Worm (Caenorhabditis elegans) whole organism, late embryonic: ENCODE results near the gene C45G9.12.

ENCODE experiments used
- C08G9.2 ChIP-seq: sonication (generic microtip); optimal IDR thresholded peaks from 2 replicates; lab custom pipeline; 2016; ENCODE audit warnings: mild to moderate bottlenecking, missing genetic modification characterization, moderate library complexity, missing compliant biosample characterization
- K02D7.2 ChIP-seq: sonication (generic microtip); optimal IDR thresholded peaks from 2 replicates; lab custom pipeline; 2017; ENCODE audit warnings: mild to moderate bottlenecking, missing genetic modification characterization, missing compliant biosample characterization
- Y22D7AL.16 ChIP-seq: sonication (generic microtip); optimal IDR thresholded peaks from 2 replicates; lab custom pipeline; 2016; ENCODE audit warnings: missing genetic modification characterization, missing compliant biosample characterization
- ama-1 ChIP-seq: fragments of 150-350 bp; optimal IDR thresholded peaks from 2 replicates; lab custom pipeline; 2014
- ceh-14 ChIP-seq: sonication (generic microtip); optimal IDR thresholded peaks from 2 replicates; lab custom pipeline; 2016; ENCODE audit warnings: missing genotype, missing genetic modification characterization, missing compliant biosample characterization
- ceh-19 ChIP-seq: fragments of 200-800 bp; sonication (Bioruptor generic); optimal IDR thresholded peaks from 2 replicates; lab custom pipeline; 2018; ENCODE audit warnings: mild to moderate bottlenecking, missing genetic modification characterization, missing compliant biosample characterization
- ceh-2 ChIP-seq: sonication (generic microtip); optimal IDR thresholded peaks from 2 replicates; lab custom pipeline; 2016; ENCODE audit warnings: missing genotype, missing genetic modification characterization, missing compliant biosample characterization
- ceh-22 ChIP-seq: sonication (generic microtip); optimal IDR thresholded peaks from 2 replicates; lab custom pipeline; 2017; ENCODE audit warnings: missing biosample characterization, missing genetic modification characterization
- ceh-30 ChIP-seq: fragments of 150-350 bp; optimal IDR thresholded peaks from 2 replicates; lab custom pipeline; 2014; ENCODE audit warnings: missing biosample characterization, missing genetic modification characterization
- ceh-34 ChIP-seq: sonication (generic microtip); optimal IDR thresholded peaks from 2 replicates; lab custom pipeline; 2016; ENCODE audit warnings: mild to moderate bottlenecking, missing genetic modification characterization, missing compliant biosample characterization
- ceh-48 ChIP-seq: sonication (generic microtip); optimal IDR thresholded peaks from 2 replicates; lab custom pipeline; 2016; ENCODE audit warnings: missing genetic modification characterization, inconsistent platforms, missing compliant biosample characterization
- che-1 ChIP-seq: sonication (generic microtip); optimal IDR thresholded peaks from 2 replicates; lab custom pipeline; 2016; ENCODE audit warnings: mild to moderate bottlenecking, missing genetic modification characterization, missing compliant biosample characterization
- dmd-4 ChIP-seq: sonication (generic microtip); optimal IDR thresholded peaks from 2 replicates; lab custom pipeline; 2016; ENCODE audit warnings: borderline replicate concordance, missing genetic modification characterization, missing compliant biosample characterization
- dve-1 ChIP-seq: sonication (generic microtip); optimal IDR thresholded peaks from 2 replicates; lab custom pipeline; 2017; ENCODE audit warnings: antibody characterized with exemption, mild to moderate bottlenecking, missing genetic modification characterization, missing compliant biosample characterization
- elt-2 ChIP-seq: sonication (generic microtip); optimal IDR thresholded peaks from 2 replicates; lab custom pipeline; 2016; ENCODE audit warnings: missing genetic modification reagents, missing genetic modification characterization, missing compliant biosample characterization
- ets-4 ChIP-seq: sonication (generic microtip); optimal IDR thresholded peaks from 2 replicates; lab custom pipeline; 2016; ENCODE audit warnings: missing genetic modification characterization, missing compliant biosample characterization
- fkh-10 ChIP-seq: fragments of 150-350 bp; optimal IDR thresholded peaks from 2 replicates; lab custom pipeline; 2014; ENCODE audit warnings: missing biosample characterization, missing genetic modification reagents, missing genetic modification characterization
- hlh-13 ChIP-seq: fragments of 200-800 bp; sonication (Bioruptor generic); optimal IDR thresholded peaks from 2 replicates; lab custom pipeline; 2018; ENCODE audit warnings: mild to moderate bottlenecking, missing genetic modification characterization, missing compliant biosample characterization
- hlh-15 ChIP-seq: sonication (generic microtip); optimal IDR thresholded peaks from 2 replicates; lab custom pipeline; 2016; ENCODE audit warnings: missing genetic modification characterization, missing compliant biosample characterization
- hlh-6 ChIP-seq: sonication (generic microtip); optimal IDR thresholded peaks from 2 replicates; lab custom pipeline; 2016; ENCODE audit warnings: missing genotype, missing genetic modification characterization, missing compliant biosample characterization
- hlh-8 ChIP-seq: sonication (generic microtip); optimal IDR thresholded peaks from 2 replicates; lab custom pipeline; 2016; ENCODE audit warnings: missing genotype, missing genetic modification characterization, missing compliant biosample characterization
- lim-6 ChIP-seq: sonication (generic microtip); optimal IDR thresholded peaks from 2 replicates; lab custom pipeline; 2016; ENCODE audit warnings: missing genetic modification characterization, missing compliant biosample characterization
- madf-2 ChIP-seq: sonication (generic microtip); optimal IDR thresholded peaks from 2 replicates; lab custom pipeline; 2017; ENCODE audit warnings: missing genetic modification characterization, missing compliant biosample characterization
- mec-3 ChIP-seq: sonication (generic microtip); optimal IDR thresholded peaks from 2 replicates; lab custom pipeline; 2016; ENCODE audit warnings: borderline replicate concordance, missing genetic modification characterization, missing compliant biosample characterization
- nfya-1 ChIP-seq: sonication (generic microtip); optimal IDR thresholded peaks from 2 replicates; lab custom pipeline; 2017; ENCODE audit warnings: missing genetic modification characterization, mild to moderate bottlenecking, missing compliant biosample characterization, antibody characterized with exemption, moderate library complexity
- nhr-232 ChIP-seq: sonication (generic microtip); optimal IDR thresholded peaks from 2 replicates; lab custom pipeline; 2016; ENCODE audit warnings: missing genetic modification characterization, missing compliant biosample characterization
- npax-4 ChIP-seq: sonication (generic microtip); optimal IDR thresholded peaks from 2 replicates; lab custom pipeline; 2016; ENCODE audit warnings: missing genetic modification characterization, missing compliant biosample characterization
- odd-2 ChIP-seq: sonication (generic microtip); optimal IDR thresholded peaks from 2 replicates; lab custom pipeline; 2017; ENCODE audit warnings: antibody characterized with exemption, mild to moderate bottlenecking, missing genetic modification characterization, missing compliant biosample characterization
- pat-9 ChIP-seq: fragments of 200-800 bp; sonication (Bioruptor generic); optimal IDR thresholded peaks from 2 replicates; lab custom pipeline; 2018; ENCODE audit warnings: mild to moderate bottlenecking, missing genetic modification characterization, moderate library complexity, missing compliant biosample characterization
- pax-1 ChIP-seq: fragments of 150-350 bp; optimal IDR thresholded peaks from 2 replicates; lab custom pipeline; 2014; ENCODE audit warnings: missing biosample characterization, missing genetic modification characterization
- pha-4 ChIP-seq: fragments of 150-350 bp; optimal IDR thresholded peaks from 2 replicates; lab custom pipeline; 2018; ENCODE audit warnings: missing biosample characterization, missing genetic modification reagents, missing genetic modification characterization
- pqm-1 ChIP-seq: sonication (generic microtip); optimal IDR thresholded peaks from 2 replicates; lab custom pipeline; 2016; ENCODE audit warnings: missing genetic modification characterization, missing compliant biosample characterization
- pros-1 ChIP-seq: fragments of 150-350 bp; optimal IDR thresholded peaks from 2 replicates; lab custom pipeline; 2014; ENCODE audit warnings: missing biosample characterization, missing genetic modification reagents, missing genetic modification characterization
- sdc-2 ChIP-seq: sonication (generic microtip); optimal IDR thresholded peaks from 2 replicates; lab custom pipeline; 2016; ENCODE audit warnings: missing genotype, missing genetic modification characterization, missing compliant biosample characterization
- sox-2 ChIP-seq: fragments of 200-800 bp; sonication (Bioruptor generic); IDR thresholded peaks from 2 replicates; pipeline ENCODE4 v1.3.6; 2022; ENCODE audit warnings: missing genetic modification reagents, missing genetic modification characterization, missing compliant biosample characterization
- sox-4 ChIP-seq: sonication (generic microtip); optimal IDR thresholded peaks from 2 replicates; lab custom pipeline; 2017; ENCODE audit warnings: mild to moderate bottlenecking, missing genetic modification characterization, inconsistent platforms, missing compliant biosample characterization
- tbx-2 ChIP-seq: sonication (generic microtip); optimal IDR thresholded peaks from 2 replicates; lab custom pipeline; 2016; ENCODE audit warnings: missing genetic modification characterization, missing compliant biosample characterization
- ttx-3 ChIP-seq: sonication (generic microtip); optimal IDR thresholded peaks from 2 replicates; lab custom pipeline; 2016; ENCODE audit warnings: missing genetic modification reagents, missing genetic modification characterization, missing compliant biosample characterization
- unc-3 ChIP-seq, 2 experiments: fragments of 200-800 bp in 1 of 2; sonication (Bioruptor generic) in 1 of 2; sonication (generic microtip) in 1 of 2; conservative IDR thresholded peaks in 1 of 2; optimal IDR thresholded peaks in 1 of 2; 2 replicates each; pipeline versions ENCODE4 v1.3.6 to Lab custom; 2016 to 2022; ENCODE audit warnings: missing compliant biosample characterization in 2 of 2, missing genetic modification characterization in 2 of 2, missing genetic modification reagents in 1 of 2
- unc-55 ChIP-seq: sonication (generic microtip); optimal IDR thresholded peaks from 2 replicates; lab custom pipeline; 2017; ENCODE audit warnings: missing biosample characterization, missing genetic modification reagents, missing genetic modification characterization
- unc-86 ChIP-seq: sonication (generic microtip); optimal IDR thresholded peaks from 2 replicates; lab custom pipeline; 2016; ENCODE audit warnings: missing genetic modification characterization, missing compliant biosample characterization
- zip-5 ChIP-seq: sonication (generic microtip); optimal IDR thresholded peaks from 2 replicates; lab custom pipeline; 2016; ENCODE audit warnings: missing genetic modification characterization, missing compliant biosample characterization
- ztf-16 ChIP-seq: sonication (generic microtip); optimal IDR thresholded peaks from 2 replicates; lab custom pipeline; 2017; ENCODE audit warnings: missing genetic modification characterization, missing compliant biosample characterization

Gene C45G9.12

ce11 chrIII:5085529-5085928 is 14.1 kb upstream of the C45G9.12 start, which contains the start of gene cah-1:
Gene cah-1 (minus strand): TSS chrIII:5085629.
- TF ChIP-seq hlh-8 (tag; lab: Kevin White, UChicago) = no peak
- TF ChIP-seq ceh-34 (tag; lab: Kevin White, UChicago) = no peak
- no peak for TF ChIP-seq pax-1 (tag; lab: Kevin White, UChicago)
- TF ChIP-seq dmd-4 (tag; lab: Kevin White, UChicago) = no peak
- no peak for TF ChIP-seq pqm-1 (tag; lab: Kevin White, UChicago)
- TF ChIP-seq ceh-30 (tag; lab: Kevin White, UChicago) = no peak
- no peak for TF ChIP-seq Y22D7AL.16 (tag; lab: Kevin White, UChicago)
- no peak for TF ChIP-seq pat-9
- no peak for TF ChIP-seq sdc-2 (tag; lab: Kevin White, UChicago)
- TF ChIP-seq, all 69 proteins: peak for 0

DNA sequence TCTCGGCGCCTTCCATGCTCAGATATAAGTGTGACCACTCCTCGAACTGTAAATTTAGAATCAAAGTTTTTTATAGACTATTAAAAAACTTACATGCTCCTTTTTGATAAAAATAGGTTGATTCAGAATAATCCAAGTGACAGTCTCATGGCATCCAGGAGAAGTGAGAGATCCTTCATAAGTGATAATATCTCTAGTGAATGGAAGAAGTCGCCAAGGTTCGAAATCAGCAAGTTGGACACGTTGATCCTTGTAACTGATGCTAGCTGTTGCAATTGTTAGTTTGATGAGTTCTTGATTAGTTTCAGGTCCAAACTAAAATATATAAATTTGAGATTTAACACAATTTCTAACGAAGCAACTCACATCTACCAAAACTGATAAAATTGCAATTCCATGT is 11.9 kb upstream of the C45G9.12 start:
- TF ChIP-seq ceh-19 (GFP tag; lab: Kevin White, UChicago) = no peak
- no peak for TF ChIP-seq ceh-14 (tag; lab: Kevin White, UChicago)
- TF ChIP-seq unc-55 (GFP tag; lab: Kevin White, UChicago) = no peak
- TF ChIP-seq dve-1 = no peak
- TF ChIP-seq ceh-22 (tag; lab: Kevin White, UChicago) = no peak
- no peak for TF ChIP-seq odd-2
- no peak for TF ChIP-seq C08G9.2 (tag; lab: Kevin White, UChicago)
- TF ChIP-seq tbx-2 (tag; lab: Kevin White, UChicago) = no peak
- TF ChIP-seq lim-6 = no peak
- TF ChIP-seq pax-1 (tag; lab: Kevin White, UChicago) = no peak
- no peak for TF ChIP-seq madf-2
- no peak for TF ChIP-seq ama-1 (lab: Kevin White, UChicago)
- TF ChIP-seq, all 69 proteins: peak for 0

DNA sequence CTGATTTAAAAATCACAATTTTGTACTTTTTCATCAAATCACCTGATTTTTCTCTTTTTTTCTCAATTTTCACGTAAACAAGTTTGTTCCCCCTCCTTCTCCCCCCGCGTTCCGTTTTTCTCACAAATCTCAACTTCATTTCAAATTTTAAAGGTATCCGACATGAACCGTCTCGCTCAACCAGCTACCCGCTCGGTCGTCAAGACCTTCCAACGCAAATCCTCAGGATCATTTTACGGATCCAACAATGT is 10.1 kb upstream of the C45G9.12 start, which contains the start of gene cox-6A:
cox-6A (plus strand) TSS at position 152 of the 251 bp plus-strand sequence.
- TF ChIP-seq hlh-13 (GFP tag; lab: Kevin White, UChicago) = no peak
- no peak for TF ChIP-seq hlh-15 (tag; lab: Kevin White, UChicago)
- TF ChIP-seq unc-86 (tag; lab: Kevin White, UChicago) = no peak
- no peak for TF ChIP-seq fkh-10

DNA sequence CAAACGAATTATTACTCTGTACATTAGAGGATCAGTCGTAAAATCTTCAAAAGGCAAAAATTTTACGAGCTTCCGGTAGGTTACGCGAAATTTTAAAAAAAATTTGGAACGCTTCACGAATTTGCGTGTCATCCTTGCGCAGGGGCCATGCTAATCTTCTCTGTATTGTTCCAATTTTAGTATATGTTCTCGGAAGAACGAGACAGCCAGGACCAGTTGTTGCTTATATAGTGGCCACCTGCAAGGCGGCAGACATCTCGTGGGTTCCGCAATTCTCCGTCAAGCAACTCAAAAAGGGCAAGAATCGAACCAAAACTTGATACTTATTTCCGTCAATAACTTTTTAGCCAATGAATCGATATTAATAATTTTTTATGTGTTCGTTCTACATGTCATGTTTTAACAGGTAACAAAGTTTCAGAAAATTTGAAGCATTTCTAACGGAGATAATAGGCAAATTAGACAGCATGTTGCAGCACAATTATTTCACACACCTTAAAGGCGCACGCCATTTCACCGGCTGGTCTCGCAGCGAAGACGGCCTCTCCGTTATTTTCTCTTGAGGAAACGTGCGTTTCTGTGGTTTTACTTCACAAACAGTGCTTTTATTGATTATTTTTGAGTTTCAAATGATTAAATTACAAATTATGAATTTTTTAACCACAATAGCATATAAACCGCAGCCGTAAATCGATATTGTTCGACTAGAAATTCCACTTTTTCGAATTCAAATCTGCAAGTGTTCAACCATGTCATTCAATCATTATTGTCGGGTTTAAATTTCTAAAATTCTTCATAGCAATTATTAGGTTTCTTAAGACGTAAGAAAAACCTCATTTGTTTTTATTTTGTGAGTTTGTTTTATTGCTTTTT is 9.5 kb upstream of the C45G9.12 start:
- peak; percentile 65 for TF ChIP-seq K02D7.2
- peak; percentile 69 for TF ChIP-seq hlh-6 (tag; lab: Kevin White, UChicago)
- TF ChIP-seq ceh-34 (tag; lab: Kevin White, UChicago) = peak; percentile 44
- peak; percentile 28 for TF ChIP-seq Y22D7AL.16 (tag; lab: Kevin White, UChicago)
- peak; percentile 67 for TF ChIP-seq che-1 (tag; lab: Kevin White, UChicago)
- no peak for TF ChIP-seq dmd-4 (tag; lab: Kevin White, UChicago)
- TF ChIP-seq hlh-15 (tag; lab: Kevin White, UChicago) = no peak
- peak; percentile 39 for TF ChIP-seq C08G9.2 (tag; lab: Kevin White, UChicago)
- TF ChIP-seq ama-1 (lab: Kevin White, UChicago) = no peak
- TF ChIP-seq npax-4 (tag; lab: Kevin White, UChicago) = peak; percentile 29
- no peak for TF ChIP-seq pha-4 (tag; lab: Kevin White, UChicago)
- no peak for TF ChIP-seq hlh-8 (tag; lab: Kevin White, UChicago)
- TF ChIP-seq elt-2 (tag; lab: Kevin White, UChicago) = peak; percentile 76
- 0 out of 2 replicates have a peak, but pooled peaks have one; percentile 52 for TF ChIP-seq unc-3 (GFP tag; conservative IDR thresholded peaks at IDR 0.05; lab: Robert Waterston, UW)
- TF ChIP-seq unc-3 (tag; optimal IDR thresholded peaks at IDR 0.05; lab: Kevin White, UChicago) = peak; percentile 25
- TF ChIP-seq odd-2 = no peak
- TF ChIP-seq tbx-2 (tag; lab: Kevin White, UChicago) = peak; percentile 68
- TF ChIP-seq nhr-232 (tag; lab: Kevin White, UChicago) = peak; percentile 57
- TF ChIP-seq mec-3 (tag; lab: Kevin White, UChicago) = no peak
- no peak for TF ChIP-seq pros-1 (tag; lab: Kevin White, UChicago)
- TF ChIP-seq zip-5 (tag; lab: Kevin White, UChicago) = peak; percentile 72
- peak; percentile 60 for TF ChIP-seq sox-2 (GFP tag; lab: Robert Waterston, UW)
- TF ChIP-seq pat-9 = peak; percentile 44
- TF ChIP-seq nfya-1 = peak; percentile 52
- peak; percentile 82 for TF ChIP-seq ets-4 (tag; lab: Kevin White, UChicago)
- TF ChIP-seq ztf-16 = peak; percentile 51
- peak; percentile 60 for TF ChIP-seq ceh-2 (tag; lab: Kevin White, UChicago)
- TF ChIP-seq ceh-48 = no peak
- peak; percentile 82 for TF ChIP-seq ceh-14 (tag; lab: Kevin White, UChicago)
- peak; percentile 57 for TF ChIP-seq sox-4 (tag; lab: Kevin White, UChicago)
- TF ChIP-seq ceh-19 (GFP tag; lab: Kevin White, UChicago) = peak; percentile 73
- peak; percentile 58 for TF ChIP-seq madf-2
- TF ChIP-seq ttx-3 (tag; lab: Kevin White, UChicago) = peak; percentile 54
